Worm (Caenorhabditis elegans): ENCODE data around the gene H13N06.7.

DNA sequence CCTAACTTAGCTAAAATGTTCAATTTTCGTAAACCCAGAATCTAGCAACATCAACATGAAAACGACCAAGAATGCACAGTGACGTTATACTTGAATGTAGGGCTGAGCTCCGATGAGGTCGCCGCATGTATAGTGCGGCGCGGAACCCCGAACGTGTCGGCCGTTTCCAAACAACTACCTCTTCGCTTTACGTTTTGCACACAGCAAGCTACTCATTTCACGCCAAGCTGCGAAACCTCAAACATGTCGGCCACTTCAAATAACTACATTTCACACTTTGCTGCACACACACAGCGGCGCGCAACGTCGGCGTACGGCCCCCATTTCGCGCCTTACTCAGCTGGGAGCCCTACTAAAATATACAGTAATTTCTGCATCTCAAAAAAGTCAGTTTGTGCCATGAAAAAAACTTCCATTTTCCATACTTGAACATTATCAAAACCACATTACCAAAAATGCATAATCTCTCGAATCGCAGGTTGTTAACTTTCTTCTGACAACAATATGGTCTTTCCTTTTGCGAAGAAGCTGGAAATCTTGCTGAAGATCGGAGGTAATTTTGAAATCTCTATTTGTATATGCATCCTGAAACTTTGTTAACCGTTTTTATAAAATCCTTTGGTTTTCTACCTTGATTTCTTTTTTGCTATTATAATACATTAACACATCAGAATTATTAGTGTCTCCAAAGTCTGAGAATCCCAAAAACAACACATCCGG lies at the start of gene H13N06.7:
- no peak for TF ChIP-seq ztf-29 (GFP tag; IDR thresholded peaks at IDR 0.05)
- TF ChIP-seq med-1 (GFP tag; optimal IDR thresholded peaks at IDR 0.05; ENCODE audit: insufficient read depth), result no peak
- no peak for TF ChIP-seq klf-2 (GFP tag; conservative IDR thresholded peaks at IDR 0.05)
- no peak for TF ChIP-seq tab-1 (GFP tag; IDR thresholded peaks at IDR 0.05)
- no peak for TF ChIP-seq T22C8.4 (GFP tag; IDR thresholded peaks at IDR 0.05)
- TF ChIP-seq cog-1 (tag; optimal IDR thresholded peaks at IDR 0.05), result no peak
- no peak for TF ChIP-seq ztf-23 (GFP tag; IDR thresholded peaks at IDR 0.05)

Measured in whole organism, midembryonic.